Worm (Caenorhabditis elegans) whole organism, L3 larva: ENCODE results near the gene R04D3.2.

Experiments used
- ama-1 ChIP-seq: fragments of 150-350 bp; optimal IDR thresholded peaks from 2 replicates; lab custom pipeline; 2018
- elt-2 ChIP-seq: sonication (generic microtip); optimal IDR thresholded peaks from 2 replicates; lab custom pipeline; 2016; ENCODE audit warnings: missing genetic modification reagents, mild to moderate bottlenecking, missing genetic modification characterization, missing compliant biosample characterization
- lin-39 ChIP-seq: fragments of 150-350 bp; optimal IDR thresholded peaks from 2 replicates; lab custom pipeline; 2018; ENCODE audit warnings: missing biosample characterization, missing genetic modification reagents, missing genetic modification characterization
- mdl-1 ChIP-seq: fragments of 150-350 bp; optimal IDR thresholded peaks from 2 replicates; lab custom pipeline; 2014; ENCODE audit warnings: missing biosample characterization, missing genetic modification characterization
- nhr-12 ChIP-seq: fragments of 150-350 bp; optimal IDR thresholded peaks from 2 replicates; lab custom pipeline; 2014; ENCODE audit warnings: missing biosample characterization, missing genetic modification characterization
- nhr-23 ChIP-seq: fragments of 150-350 bp; optimal IDR thresholded peaks from 2 replicates; lab custom pipeline; 2014; ENCODE audit warnings: missing biosample characterization, missing genetic modification reagents, missing genetic modification characterization
- nhr-25 ChIP-seq: sonication (generic microtip); optimal IDR thresholded peaks from 2 replicates; lab custom pipeline; 2017; ENCODE audit warnings: missing biosample characterization, missing genetic modification characterization
- nhr-28 ChIP-seq: fragments of 150-350 bp; optimal IDR thresholded peaks from 2 replicates; lab custom pipeline; 2014; ENCODE audit warnings: missing biosample characterization, missing genetic modification characterization
- nhr-76 ChIP-seq: fragments of 150-350 bp; sonication (generic microtip); optimal IDR thresholded peaks from 5 replicates; lab custom pipeline; 2014; ENCODE audit warnings: missing biosample characterization, missing genetic modification characterization
- snpc-4 ChIP-seq: fragments of 150-350 bp; optimal IDR thresholded peaks from 2 replicates; lab custom pipeline; 2014; ENCODE audit warnings: missing biosample characterization, missing genetic modification characterization

DNA sequence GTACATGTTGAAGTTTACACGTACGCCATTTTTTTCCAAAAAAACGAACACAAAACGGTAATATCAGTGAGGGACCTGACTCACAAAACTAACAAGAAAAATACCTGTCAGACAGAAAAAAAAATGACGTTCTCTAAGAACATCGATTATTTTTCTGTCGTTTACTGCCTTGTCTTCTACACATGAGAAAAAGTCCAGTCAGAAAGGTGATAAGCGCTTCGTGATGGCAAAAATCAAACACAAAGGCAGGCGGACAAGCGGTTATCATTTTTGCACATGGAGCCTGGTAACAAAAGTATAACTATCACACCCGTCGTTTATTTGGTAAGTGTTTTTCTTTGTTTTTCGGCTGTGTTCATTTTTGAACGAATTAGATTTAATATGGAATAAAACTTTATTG, 47.4 kb upstream of the R04D3.2 start, which contains the start of gene F46G10.4:
- no peak for TF ChIP-seq snpc-4 (tag; lab: Kevin White, UChicago)
- TF ChIP-seq nhr-23 (tag; lab: Kevin White, UChicago) = no peak
- TF ChIP-seq mdl-1 (tag; lab: Kevin White, UChicago) = no peak
- no peak for TF ChIP-seq nhr-12 (tag; lab: Kevin White, UChicago)
- no peak for TF ChIP-seq ama-1 (lab: Kevin White, UChicago)
- no peak for TF ChIP-seq nhr-76 (tag; lab: Kevin White, UChicago)
- TF ChIP-seq lin-39 (tag; lab: Kevin White, UChicago) = no peak
- peak; percentile 82 for TF ChIP-seq elt-2 (tag; lab: Kevin White, UChicago)
- TF ChIP-seq nhr-28 = no peak
- no peak for TF ChIP-seq nhr-25 (tag; lab: Kevin White, UChicago)
